Worm (Caenorhabditis elegans): ENCODE data around the gene ttr-54.
A peak's percentile ranks its signal among the peaks of the same experiment; 100 is the strongest.

The ttr-54 gene

ce11 chrIV:10128906-10129386, 26.6 kb upstream of the ttr-54 start, which contains the start of the genes gtbp-1 and K08F4.3 (continued):
- TF ChIP-seq F33H1.4 (GFP tag; IDR thresholded peaks at IDR 0.05): peak; percentile 91
- TF ChIP-seq snpc-4 (GFP tag; optimal IDR thresholded peaks at IDR 0.05): peak; percentile 21
- TF ChIP-seq snpc-4 (tag; optimal IDR thresholded peaks at IDR 0.05): peak in 3 of 4 experiments; percentile 41 to 73 (median 51)
- TF ChIP-seq B0336.3 (GFP tag; IDR thresholded peaks at IDR 0.05): no peak
- TF ChIP-seq C17E4.6 (GFP tag; IDR thresholded peaks at IDR 0.05): no peak
- no peak for TF ChIP-seq nhr-90 (tag; optimal IDR thresholded peaks at IDR 0.05)
- peak; percentile 50; the same call in 1 of the 2 replicates for TF ChIP-seq pbrm-1 (GFP tag; IDR thresholded peaks at IDR 0.05)
- peak; percentile 10 for TF ChIP-seq snpc-1.1 (tag; optimal IDR thresholded peaks at IDR 0.05; ENCODE audit: insufficient read depth)
- TF ChIP-seq mcd-1 (GFP tag; IDR thresholded peaks at IDR 0.05): peak; percentile 72
- TF ChIP-seq F55B11.4 (tag; optimal IDR thresholded peaks at IDR 0.05; ENCODE audit: borderline replicate concordance, insufficient read depth): no peak
- no peak for TF ChIP-seq lag-1 (GFP tag; IDR thresholded peaks at IDR 0.05)
- TF ChIP-seq attf-3 (GFP tag; conservative IDR thresholded peaks at IDR 0.05): peak; percentile 47
- no peak for TF ChIP-seq lin-35 (GFP tag; optimal IDR thresholded peaks at IDR 0.05)
- TF ChIP-seq xnd-1 (tag; optimal IDR thresholded peaks at IDR 0.05): peak; percentile 8
- TF ChIP-seq lsl-1 (GFP tag; optimal IDR thresholded peaks at IDR 0.05): peak; percentile 59
- peak; percentile 27 for TF ChIP-seq ZK185.1 (tag; optimal IDR thresholded peaks at IDR 0.05; ENCODE audit: poor library complexity, severe bottlenecking)
- TF ChIP-seq chd-7 (tag; optimal IDR thresholded peaks at IDR 0.05): no peak
- TF ChIP-seq rcor-1 (GFP tag; IDR thresholded peaks at IDR 0.05): peak; percentile 41; the same call in 1 of the 2 replicates
- no peak for TF ChIP-seq gei-17 (GFP tag; optimal IDR thresholded peaks at IDR 0.05)
- TF ChIP-seq hlh-12 (tag; optimal IDR thresholded peaks at IDR 0.05): no peak
- TF ChIP-seq attf-5 (GFP tag; optimal IDR thresholded peaks at IDR 0.05): peak; percentile 76
- no peak for TF ChIP-seq pha-4 (tag; optimal IDR thresholded peaks at IDR 0.05)
- no peak for TF ChIP-seq nfya-1 (tag; optimal IDR thresholded peaks at IDR 0.05; ENCODE audit: borderline replicate concordance, insufficient read depth)
- peak; percentile 34 for TF ChIP-seq ceh-27 (GFP tag; optimal IDR thresholded peaks at IDR 0.05)
- peak; percentile 50 for TF ChIP-seq F23B12.7 (tag; optimal IDR thresholded peaks at IDR 0.05; ENCODE audit: insufficient read depth)
- TF ChIP-seq ceh-91 (GFP tag; IDR thresholded peaks at IDR 0.05): peak; percentile 72
- peak; percentile 80 for TF ChIP-seq hmg-1.2 (GFP tag; IDR thresholded peaks at IDR 0.05)
- 0 out of 2 replicates have a peak, but pooled peaks have one; percentile 13 for TF ChIP-seq Y95B8A.8 (GFP tag; IDR thresholded peaks at IDR 0.05)
- TF ChIP-seq mxl-1 (tag; optimal IDR thresholded peaks at IDR 0.05): no peak
- peak; percentile 23 for TF ChIP-seq K12H6.12 (tag; optimal IDR thresholded peaks at IDR 0.05)
- peak; percentile 94 for TF ChIP-seq lin-54 (GFP tag; optimal IDR thresholded peaks at IDR 0.05)
- no peak for TF ChIP-seq aptf-2 (GFP tag; conservative IDR thresholded peaks at IDR 0.05)
- peak; percentile 46; the same call in 1 of the 2 replicates for TF ChIP-seq ekl-4 (GFP tag; IDR thresholded peaks at IDR 0.05)
- TF ChIP-seq nfyb-1 (GFP tag; IDR thresholded peaks at IDR 0.05): 0 out of 2 replicates have a peak, but pooled peaks have one; percentile 44
- TF ChIP-seq sptf-2 (GFP tag; optimal IDR thresholded peaks at IDR 0.05): no peak
- peak; percentile 85 for TF ChIP-seq efl-1 (GFP tag; optimal IDR thresholded peaks at IDR 0.05)
- TF ChIP-seq nhr-80 (tag; optimal IDR thresholded peaks at IDR 0.05): peak; percentile 19
- no peak for TF ChIP-seq mel-28 (tag; optimal IDR thresholded peaks at IDR 0.05; ENCODE audit: borderline replicate concordance)
- peak; percentile 81 for TF ChIP-seq madf-6 (GFP tag; IDR thresholded peaks at IDR 0.05)
- TF ChIP-seq madf-8 (GFP tag; conservative IDR thresholded peaks at IDR 0.05): peak; percentile 56
- TF ChIP-seq ceh-100 (GFP tag; IDR thresholded peaks at IDR 0.05): 0 out of 2 replicates have a peak, but pooled peaks have one; percentile 52
- TF ChIP-seq unc-130 (GFP tag; optimal IDR thresholded peaks at IDR 0.05): no peak
- TF ChIP-seq dpff-1 (tag; optimal IDR thresholded peaks at IDR 0.05): no peak

Measured in whole organism, young adult.